Fruit fly (Drosophila melanogaster): Measurements from ENCODE around the gene CG4338.

The CG4338 gene

DNA sequence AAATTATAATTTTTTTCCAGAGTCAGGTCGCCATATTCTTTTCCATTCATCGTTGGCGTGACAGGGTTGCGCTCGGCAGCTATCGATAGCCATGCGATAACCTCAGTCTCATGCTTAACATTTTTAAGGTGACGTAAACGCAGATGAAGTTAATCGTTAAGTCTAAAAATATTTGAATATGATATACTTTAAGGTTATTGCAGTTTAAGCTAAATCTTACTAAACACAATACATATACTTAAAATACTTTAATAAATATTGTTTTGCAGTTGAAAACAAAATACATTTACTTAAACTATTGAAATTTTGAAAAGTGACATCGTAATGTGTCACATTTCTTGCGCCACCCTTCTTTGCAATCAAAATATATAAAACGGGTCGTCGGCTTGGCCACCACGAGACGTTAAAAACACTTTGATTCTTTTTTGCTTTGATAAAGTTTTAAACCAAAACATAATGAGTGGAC is at the start of gene CG4338, which contains the start of gene Cp190:
Gene CG4338, plus strand, starts transcription at position 365 of the 466 bp plus-strand sequence.
Gene Cp190, minus strand, starts transcription at position 84 of the 466 bp plus-strand sequence.
- no peak for TF ChIP-seq CG8478 (optimal IDR thresholded peaks at IDR 0.05)
- no peak for TF ChIP-seq CTCF (optimal IDR thresholded peaks at IDR 0.05)

- TF ChIP-seq CTCF (optimal IDR thresholded peaks at IDR 0.05): no peak
- no peak for TF ChIP-seq CG8478 (optimal IDR thresholded peaks at IDR 0.05)
These were observed 45.9 kb upstream of the CG4338 start, which contains the start of the genes Art3 and mRpS10 for dm6 chr3R:15229329-15229876. Gene Art3 (minus strand): TSS chr3R:15229408. Gene mRpS10 (plus strand): TSS chr3R:15229665.

DNA sequence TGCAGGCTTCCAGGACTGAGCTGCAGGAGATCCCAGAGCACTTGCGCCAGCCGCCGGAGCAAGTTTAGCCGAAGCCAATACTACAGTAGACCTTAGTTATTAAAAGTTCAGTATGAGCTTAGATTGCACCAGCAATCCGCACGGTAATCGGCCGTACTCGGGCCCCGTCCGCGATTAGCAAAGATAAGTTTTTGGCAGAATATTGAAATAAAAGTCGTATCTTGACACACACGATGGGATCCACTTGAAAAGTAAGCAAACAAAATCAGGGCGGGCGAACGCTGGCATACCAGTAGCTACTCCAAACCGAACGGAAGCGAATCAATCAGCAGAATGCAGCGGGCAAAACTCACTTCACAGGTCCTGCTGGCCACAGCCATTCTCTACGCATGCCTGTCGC is 45.0 kb upstream of the CG4338 start, which contains the start of gene CG34316:
Gene CG34316, plus strand, starts transcription at position 301 of the 400 bp plus-strand sequence.
- TF ChIP-seq CG8478 (optimal IDR thresholded peaks at IDR 0.05): no peak
- no peak for TF ChIP-seq CTCF (optimal IDR thresholded peaks at IDR 0.05)

DNA sequence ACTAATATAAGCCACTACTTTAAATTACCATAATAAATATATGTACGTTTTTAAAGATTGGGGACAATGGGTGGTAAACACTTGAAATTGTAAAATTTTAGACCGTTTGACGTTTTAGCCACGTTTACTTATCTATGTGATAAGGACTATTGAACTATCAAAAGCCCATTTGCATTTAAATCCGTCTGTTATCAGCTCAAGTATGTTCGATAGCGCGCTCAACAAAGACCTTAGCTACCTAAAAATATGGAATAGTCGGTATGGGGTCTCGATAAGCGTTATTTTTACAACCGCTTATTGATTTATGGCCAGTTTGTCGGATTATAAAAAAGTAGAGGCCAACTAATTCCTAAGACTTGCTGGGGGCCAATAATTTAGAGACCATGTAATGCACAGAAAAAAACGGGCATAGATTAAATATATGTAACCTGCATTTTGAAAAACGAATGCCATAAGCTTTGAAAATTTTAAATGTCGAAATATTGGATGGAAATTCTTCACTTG is 43.6 kb upstream of the CG4338 start:
- TF ChIP-seq CTCF (optimal IDR thresholded peaks at IDR 0.05) (no peak), CG8478 (optimal IDR thresholded peaks at IDR 0.05) (no peak)

DNA sequence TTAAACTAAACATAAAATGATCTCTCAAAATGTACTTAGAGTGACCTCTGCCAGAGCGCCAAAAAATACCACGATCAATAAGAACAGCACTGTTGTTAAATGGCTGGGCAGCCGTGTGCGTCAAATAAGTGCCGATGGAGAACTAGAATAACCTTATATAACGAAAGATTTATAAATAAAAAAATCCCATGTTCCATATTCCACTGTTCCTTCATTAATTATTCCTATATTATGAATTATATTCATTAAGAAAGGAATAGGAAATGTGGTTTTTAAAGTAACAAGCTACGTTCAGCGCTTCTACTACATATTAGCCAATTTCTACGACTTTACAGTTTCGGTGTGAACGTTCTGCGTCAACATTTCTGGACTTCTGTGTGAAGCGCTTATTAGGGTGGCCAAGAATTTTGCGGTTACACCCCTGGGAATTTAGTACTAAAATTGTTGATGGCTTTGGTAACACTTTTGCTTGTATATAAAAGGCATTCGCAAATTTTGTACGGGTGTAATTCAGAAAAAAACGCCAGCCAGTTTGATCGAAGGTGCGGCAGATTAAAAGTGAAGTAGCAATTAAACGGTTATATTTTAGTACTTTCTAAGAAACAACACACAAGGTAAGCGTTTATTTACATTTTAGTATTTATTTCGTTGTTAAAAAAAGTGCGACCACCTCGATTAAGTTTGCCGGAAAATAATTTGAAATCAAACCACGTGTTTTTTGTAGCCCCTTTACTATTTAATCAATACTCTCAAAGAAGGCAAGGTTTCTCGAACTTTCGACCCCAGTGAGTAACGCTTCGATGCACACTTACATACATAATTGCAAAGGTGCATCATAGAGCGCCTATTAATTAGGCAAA is 32.9 kb upstream of the CG4338 start, which contains the start of the genes tefu and Hsc70-4:
Gene tefu, minus strand, starts transcription at position 51 of the 860 bp plus-strand sequence.
Gene Hsc70-4, plus strand, starts transcription at position 502 of the 860 bp plus-strand sequence.
- TF ChIP-seq CTCF (optimal IDR thresholded peaks at IDR 0.05) (peak in 1 of 2 experiments; percentile 6), CG8478 (optimal IDR thresholded peaks at IDR 0.05) (no peak)

DNA sequence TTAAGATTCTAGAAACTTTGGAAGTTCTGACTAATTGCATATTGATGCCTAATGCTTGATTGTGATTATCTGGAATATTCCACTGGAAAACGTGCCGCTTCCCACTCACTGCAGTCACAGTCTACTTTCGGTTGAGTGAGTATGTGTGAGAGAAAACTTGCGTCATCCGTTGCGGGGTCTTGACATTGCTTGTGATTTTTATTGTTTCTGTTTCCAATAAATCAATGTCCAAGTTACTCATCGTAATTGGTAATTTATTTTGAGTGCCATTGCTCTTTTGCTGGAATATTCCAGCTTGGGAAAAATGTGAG is 32.3 kb upstream of the CG4338 start:
- no peak for TF ChIP-seq CTCF (optimal IDR thresholded peaks at IDR 0.05)
- no peak for TF ChIP-seq CG8478 (optimal IDR thresholded peaks at IDR 0.05)

- TF ChIP-seq CG8478 (optimal IDR thresholded peaks at IDR 0.05) (no peak), CTCF (optimal IDR thresholded peaks at IDR 0.05) (no peak)
These were observed 31.9 kb upstream of the CG4338 start for dm6 chr3R:15243452-15243851.

dm6 chr3R:15246601-15247000 is 28.7 kb upstream of the CG4338 start:
- TF ChIP-seq CTCF (optimal IDR thresholded peaks at IDR 0.05) (no peak), CG8478 (optimal IDR thresholded peaks at IDR 0.05) (no peak)

DNA sequence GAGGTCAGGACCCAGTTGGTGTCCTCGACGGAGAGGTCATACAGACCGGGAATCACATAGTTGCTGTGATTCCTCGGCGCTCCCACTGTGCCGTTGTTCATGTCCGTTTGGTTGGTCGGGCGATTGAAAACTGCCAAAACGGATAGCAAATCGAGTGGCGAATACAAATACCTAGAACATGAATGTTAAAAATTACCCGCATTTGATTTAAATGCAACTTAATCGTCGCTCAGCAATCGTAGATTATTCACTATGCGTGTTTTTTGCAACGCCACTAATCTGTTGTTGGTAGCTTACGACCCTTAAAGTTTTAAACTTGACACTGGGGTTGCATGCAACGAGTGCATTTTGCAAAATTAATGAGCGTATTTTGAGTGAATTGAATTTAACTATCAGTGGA is 26.3 kb upstream of the CG4338 start, which contains the start of gene Amt:
Gene Amt, minus strand, starts transcription at position 101 of the 400 bp plus-strand sequence.
- no peak for TF ChIP-seq CTCF (optimal IDR thresholded peaks at IDR 0.05)
- no peak for TF ChIP-seq CG8478 (optimal IDR thresholded peaks at IDR 0.05)

DNA sequence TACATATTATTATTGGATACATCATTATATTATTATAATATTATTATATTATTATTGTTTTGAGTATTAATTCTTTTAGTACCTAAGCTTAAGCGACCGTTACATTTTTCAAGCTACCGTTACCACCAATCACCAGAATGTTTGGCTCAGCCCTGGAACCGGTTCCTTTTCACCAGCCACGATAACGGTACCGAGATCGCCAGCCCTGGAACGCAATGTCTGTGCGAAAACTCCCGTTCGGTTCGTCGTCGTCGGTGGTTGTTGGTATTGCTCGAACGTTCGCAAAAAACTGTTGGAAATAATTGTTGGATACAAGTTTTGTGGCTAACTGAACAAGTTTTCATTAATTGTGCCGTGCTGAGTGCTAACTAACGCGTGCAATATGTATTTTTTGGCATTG is 25.6 kb upstream of the CG4338 start, which contains the start of gene CG42404:
Gene CG42404, plus strand, starts transcription at position 360 of the 400 bp plus-strand sequence.
- TF ChIP-seq CTCF (optimal IDR thresholded peaks at IDR 0.05): peak in 1 of 2 experiments; percentile 11
- no peak for TF ChIP-seq CG8478 (optimal IDR thresholded peaks at IDR 0.05)

dm6 chr3R:15250454-15250853 is 24.9 kb upstream of the CG4338 start:
- TF ChIP-seq CTCF (optimal IDR thresholded peaks at IDR 0.05) (no peak), CG8478 (optimal IDR thresholded peaks at IDR 0.05) (no peak)

- TF ChIP-seq CTCF (optimal IDR thresholded peaks at IDR 0.05): no peak
- no peak for TF ChIP-seq CG8478 (optimal IDR thresholded peaks at IDR 0.05)
These were observed 12.3 kb upstream of the CG4338 start, which contains the start of the genes eIF2gamma and Set for dm6 chr3R:15262710-15263672. Gene eIF2gamma (minus strand): TSS chr3R:15263458. Gene Set (plus strand): TSS chr3R:15263552.

DNA sequence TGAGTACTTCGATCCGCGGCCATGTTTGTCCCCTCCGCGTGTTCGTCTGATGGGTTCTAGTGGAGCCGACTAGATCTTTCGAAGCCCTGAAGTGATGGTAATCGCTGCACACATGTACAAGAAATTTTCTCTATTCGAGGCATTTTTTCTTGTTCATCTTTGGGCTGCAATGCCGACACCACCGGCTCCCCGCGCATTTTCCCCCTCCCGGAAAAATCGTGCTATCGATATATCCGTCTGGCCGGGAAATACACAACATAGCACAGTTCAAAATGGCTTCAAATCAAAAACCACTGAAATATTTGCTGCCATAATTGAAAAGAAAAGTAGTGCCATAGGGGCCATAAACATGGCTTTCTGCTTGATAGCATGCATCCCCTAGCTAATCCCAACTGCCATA is 11.4 kb upstream of the CG4338 start:
- TF ChIP-seq CG8478 (optimal IDR thresholded peaks at IDR 0.05) (no peak), CTCF (optimal IDR thresholded peaks at IDR 0.05) (no peak)

dm6 chr3R:15265406-15266040 is 9.8 kb upstream of the CG4338 start, which contains the start of gene ATPsynO:
Gene ATPsynO (plus strand): TSS chr3R:15265591.
- TF ChIP-seq CG8478 (optimal IDR thresholded peaks at IDR 0.05) (no peak), CTCF (optimal IDR thresholded peaks at IDR 0.05) (peak in 1 of 2 experiments; percentile 45)

Measured in S2 (cell line).